Fruit fly (Drosophila melanogaster) whole organism, embryonic: ENCODE data around the gene ATPsynB.

Source experiments
- Antp ChIP-seq: fragments of 200-800 bp; sonication (Bioruptor generic); optimal IDR thresholded peaks from 3 replicates; lab custom pipeline; 2016; ENCODE audit warnings: missing biosample characterization, missing genetic modification characterization
- BEAF-32 ChIP-seq: fragments of 200-800 bp; sonication (Bioruptor generic); optimal IDR thresholded peaks from 3 replicates; lab custom pipeline; 2017; ENCODE audit warnings: missing biosample characterization, missing genetic modification characterization, mild to moderate bottlenecking, moderate library complexity, missing genetic modification reagents
- Bgb ChIP-seq: fragments of 200-800 bp; sonication (Bioruptor generic); IDR thresholded peaks from 2 replicates; pipeline ENCODE4 v1.3.6; 2022; ENCODE audit warnings: missing biosample characterization, missing genetic modification characterization; ENCODE audit not compliant: partially characterized antibody
- CG11398 ChIP-seq: fragments of 200-800 bp; sonication (Bioruptor generic); optimal IDR thresholded peaks from 2 replicates; lab custom pipeline; 2016; ENCODE audit warnings: missing biosample characterization, missing genetic modification characterization
- CG11504 ChIP-seq: fragments of 200-800 bp; sonication (Bioruptor generic); optimal IDR thresholded peaks from 3 replicates; lab custom pipeline; 2019; ENCODE audit warnings: missing biosample characterization, mild to moderate bottlenecking, missing genetic modification characterization, moderate library complexity
- CG12219 ChIP-seq: fragments of 200-800 bp; sonication (Bioruptor generic); optimal IDR thresholded peaks from 3 replicates; lab custom pipeline; 2018; ENCODE audit warnings: missing biosample characterization, mild to moderate bottlenecking, missing genetic modification characterization
- CG13424 ChIP-seq: fragments of 200-800 bp; sonication (Bioruptor generic); optimal IDR thresholded peaks from 2 replicates; lab custom pipeline; 2019; ENCODE audit warnings: missing biosample characterization, mild to moderate bottlenecking, missing genetic modification characterization, moderate library complexity
- CG13624 ChIP-seq: fragments of 200-800 bp; sonication (Bioruptor generic); optimal IDR thresholded peaks from 2 replicates; lab custom pipeline; 2016; ENCODE audit warnings: missing biosample characterization, missing genetic modification characterization
- CG17186 ChIP-seq: fragments of 200-800 bp; sonication (Bioruptor generic); optimal IDR thresholded peaks from 3 replicates; lab custom pipeline; 2017; ENCODE audit warnings: missing biosample characterization, missing genetic modification reagents, missing genetic modification characterization
- CG17359 ChIP-seq: fragments of 200-800 bp; sonication (Bioruptor generic); optimal IDR thresholded peaks from 3 replicates; lab custom pipeline; 2018; ENCODE audit warnings: missing biosample characterization, mild to moderate bottlenecking, missing genetic modification characterization, moderate library complexity
- CG2678 ChIP-seq: fragments of 200-800 bp; sonication (Bioruptor generic); optimal IDR thresholded peaks from 3 replicates; lab custom pipeline; 2019; ENCODE audit warnings: missing biosample characterization, mild to moderate bottlenecking, missing genetic modification characterization, moderate library complexity
- CG30403 ChIP-seq: fragments of 200-800 bp; sonication (Bioruptor generic); optimal IDR thresholded peaks from 3 replicates; lab custom pipeline; 2016; ENCODE audit warnings: missing biosample characterization, missing genetic modification characterization
- CG31441 ChIP-seq: fragments of 200-800 bp; sonication (Bioruptor generic); IDR thresholded peaks from 2 replicates; pipeline ENCODE4 v1.3.6; 2022; ENCODE audit warnings: missing biosample characterization, missing genetic modification characterization
- CG3163 ChIP-seq: fragments of 200-800 bp; sonication (Bioruptor generic); optimal IDR thresholded peaks from 3 replicates; lab custom pipeline; 2016; ENCODE audit warnings: missing biosample characterization, missing genetic modification characterization
- CG3847 ChIP-seq: fragments of 200-800 bp; sonication (Bioruptor generic); IDR thresholded peaks from 2 replicates; pipeline ENCODE4 v1.3.6; 2022; ENCODE audit warnings: missing biosample characterization, missing genetic modification characterization
- CG4360 ChIP-seq: fragments of 200-800 bp; sonication (Bioruptor generic); IDR thresholded peaks from 2 replicates; pipeline ENCODE4 v1.3.6; 2022; ENCODE audit warnings: missing biosample characterization, missing genetic modification characterization
- CG6791 ChIP-seq: fragments of 200-800 bp; sonication (Bioruptor generic); IDR thresholded peaks from 3 replicates; pipeline ENCODE4 v1.3.6; 2022; ENCODE audit warnings: missing biosample characterization, missing genetic modification characterization; ENCODE audit not compliant: partially characterized antibody
- CG8359 ChIP-seq: fragments of 200-800 bp; sonication (Bioruptor generic); optimal IDR thresholded peaks from 2 replicates; lab custom pipeline; 2017; ENCODE audit warnings: missing biosample characterization, mild to moderate bottlenecking, missing genetic modification characterization, borderline replicate concordance
- Chrac-16 ChIP-seq: fragments of 200-800 bp; sonication (Bioruptor generic); optimal IDR thresholded peaks from 3 replicates; lab custom pipeline; 2016; ENCODE audit warnings: missing biosample characterization, missing genetic modification characterization
- ERR ChIP-seq: fragments of 200-800 bp; sonication (Bioruptor generic); optimal IDR thresholded peaks from 2 replicates; lab custom pipeline; 2016; ENCODE audit warnings: missing biosample characterization, missing genetic modification characterization
- GATAe ChIP-seq: fragments of 200-800 bp; sonication (Bioruptor generic); conservative IDR thresholded peaks from 2 replicates; pipeline ENCODE4 v1.3.6; 2022; ENCODE audit warnings: missing biosample characterization, missing genetic modification characterization
- HLHmδ ChIP-seq: fragments of 200-800 bp; sonication (Bioruptor generic); optimal IDR thresholded peaks from 2 replicates; lab custom pipeline; 2018; ENCODE audit warnings: missing biosample characterization, mild to moderate bottlenecking, missing genetic modification characterization, moderate library complexity
- HmgZ ChIP-seq: fragments of 200-800 bp; sonication (Bioruptor generic); optimal IDR thresholded peaks from 2 replicates; lab custom pipeline; 2018; ENCODE audit warnings: missing biosample characterization, mild to moderate bottlenecking, missing genetic modification characterization
- Jarid2 ChIP-seq: fragments of 200-800 bp; sonication (Bioruptor generic); optimal IDR thresholded peaks from 3 replicates; lab custom pipeline; 2017; ENCODE audit warnings: mild to moderate bottlenecking, missing biosample characterization, missing genetic modification reagents, missing genetic modification characterization
- Nf-YA ChIP-seq: fragments of 200-800 bp; sonication (Bioruptor generic); IDR thresholded peaks from 2 replicates; pipeline ENCODE4 v1.3.6; 2022; ENCODE audit warnings: missing biosample characterization, missing genetic modification characterization
- Sin3A ChIP-seq: fragments of >200 bp; optimal IDR thresholded peaks from 2 replicates; lab custom pipeline; 2018
- Usf ChIP-seq: fragments of 200-800 bp; sonication (Bioruptor generic); optimal IDR thresholded peaks from 2 replicates; lab custom pipeline; 2017; ENCODE audit warnings: missing genotype, missing biosample characterization, missing genetic modification characterization
- Xrp1 ChIP-seq: fragments of 200-800 bp; sonication (Bioruptor generic); IDR thresholded peaks from 2 replicates; pipeline ENCODE4 v1.3.6; 2022; ENCODE audit warnings: missing biosample characterization, missing genetic modification characterization
- ash1 ChIP-seq: fragments of 200-800 bp; sonication (Bioruptor generic); optimal IDR thresholded peaks from 2 replicates; lab custom pipeline; 2018; ENCODE audit warnings: missing biosample characterization, mild to moderate bottlenecking, missing genetic modification characterization
- ato ChIP-seq: fragments of 200-800 bp; sonication (Bioruptor generic); IDR thresholded peaks from 2 replicates; pipeline ENCODE4 v1.3.6; 2022; ENCODE audit warnings: missing biosample characterization, missing genetic modification characterization; ENCODE audit not compliant: partially characterized antibody
- bcd ChIP-seq: fragments of 200-800 bp; sonication (Bioruptor generic); optimal IDR thresholded peaks from 2 replicates; lab custom pipeline; 2017; ENCODE audit warnings: missing biosample characterization, mild to moderate bottlenecking, missing genetic modification characterization
- chm ChIP-seq: fragments of 200-800 bp; sonication (Bioruptor generic); IDR thresholded peaks from 2 replicates; pipeline ENCODE4 v1.3.6; 2022; ENCODE audit warnings: missing biosample characterization, missing genetic modification characterization
- croc ChIP-seq: fragments of 200-800 bp; sonication (Bioruptor generic); conservative IDR thresholded peaks from 3 replicates; pipeline ENCODE4 v1.3.6; 2022; ENCODE audit warnings: missing biosample characterization, missing genetic modification characterization
- crol ChIP-seq: fragments of 200-800 bp; sonication (Bioruptor generic); IDR thresholded peaks from 2 replicates; pipeline ENCODE4 v1.3.6; 2022; ENCODE audit warnings: missing biosample characterization, missing genetic modification characterization
- danr ChIP-seq: fragments of 200-800 bp; sonication (Bioruptor generic); IDR thresholded peaks from 2 replicates; pipeline ENCODE4 v1.3.6; 2022; ENCODE audit warnings: missing biosample characterization, missing genetic modification characterization
- dimm ChIP-seq: fragments of 200-800 bp; sonication (Bioruptor generic); IDR thresholded peaks from 2 replicates; pipeline ENCODE4 v1.3.6; 2022; ENCODE audit warnings: missing biosample characterization, missing genetic modification characterization
- eve ChIP-seq, 2 experiments: fragments of >200 bp; optimal IDR thresholded peaks; 2 replicates each; lab custom pipeline; 2017; ENCODE audit warnings: missing biosample characterization in 2 of 2, missing genetic modification characterization in 2 of 2
- ftz-f1 ChIP-seq: fragments of 200-800 bp; sonication (Bioruptor generic); optimal IDR thresholded peaks from 2 replicates; lab custom pipeline; 2016; ENCODE audit warnings: missing biosample characterization, missing genetic modification characterization
- gro ChIP-seq: fragments of 200-800 bp; sonication (Bioruptor generic); optimal IDR thresholded peaks from 2 replicates; lab custom pipeline; 2016; ENCODE audit warnings: missing biosample characterization, missing genetic modification characterization
- gt ChIP-seq: fragments of 200-800 bp; sonication (Bioruptor generic); IDR thresholded peaks from 2 replicates; pipeline ENCODE4 v1.3.6; 2022; ENCODE audit warnings: missing biosample characterization, missing genetic modification characterization
- luna ChIP-seq: fragments of 200-800 bp; sonication (Bioruptor generic); optimal IDR thresholded peaks from 2 replicates; lab custom pipeline; 2016; ENCODE audit warnings: missing biosample characterization, missing genetic modification characterization
- nmo ChIP-seq: fragments of 200-800 bp; sonication (Bioruptor generic); optimal IDR thresholded peaks from 2 replicates; lab custom pipeline; 2018; ENCODE audit warnings: missing biosample characterization, mild to moderate bottlenecking, missing genetic modification characterization, moderate library complexity
- nom ChIP-seq: fragments of 200-800 bp; sonication (Bioruptor generic); optimal IDR thresholded peaks from 2 replicates; lab custom pipeline; 2017; ENCODE audit warnings: missing biosample characterization, missing genetic modification characterization, mild to moderate bottlenecking, moderate library complexity, missing genetic modification reagents
- p53 ChIP-seq: fragments of 200-800 bp; sonication (Bioruptor generic); optimal IDR thresholded peaks from 2 replicates; lab custom pipeline; 2016; ENCODE audit warnings: missing biosample characterization, missing genetic modification characterization
- pita ChIP-seq: fragments of 200-800 bp; sonication (Bioruptor generic); optimal IDR thresholded peaks from 2 replicates; lab custom pipeline; 2017; ENCODE audit warnings: missing biosample characterization, mild to moderate bottlenecking, missing genetic modification characterization
- pnt ChIP-seq: fragments of 200-800 bp; sonication (Bioruptor generic); optimal IDR thresholded peaks from 3 replicates; lab custom pipeline; 2016; ENCODE audit warnings: missing biosample characterization, missing genetic modification characterization
- sc ChIP-seq, 3 experiments: fragments of >200 bp in 2 of 3; fragments of 200-800 bp in 1 of 3; sonication (Bioruptor generic) in 1 of 3; optimal IDR thresholded peaks; 2 replicates in 2 of 3; 3 replicates in 1 of 3; lab custom pipeline; 2017; ENCODE audit warnings: mild to moderate bottlenecking in 1 of 3, missing biosample characterization in 1 of 3, missing genetic modification characterization in 1 of 3, missing genetic modification reagents in 1 of 3
- sima ChIP-seq: fragments of 200-800 bp; sonication (Bioruptor generic); optimal IDR thresholded peaks from 2 replicates; lab custom pipeline; 2016; ENCODE audit warnings: missing biosample characterization, missing genetic modification characterization
- tap ChIP-seq: fragments of 200-800 bp; optimal IDR thresholded peaks from 3 replicates; lab custom pipeline; 2019; ENCODE audit warnings: missing biosample characterization, mild to moderate bottlenecking, missing genetic modification characterization, moderate library complexity
- tup ChIP-seq: fragments of 200-800 bp; sonication (Bioruptor generic); optimal IDR thresholded peaks from 2 replicates; lab custom pipeline; 2016; ENCODE audit warnings: missing biosample characterization, mild to moderate bottlenecking, missing genetic modification characterization, moderate library complexity

Gene ATPsynB

DNA sequence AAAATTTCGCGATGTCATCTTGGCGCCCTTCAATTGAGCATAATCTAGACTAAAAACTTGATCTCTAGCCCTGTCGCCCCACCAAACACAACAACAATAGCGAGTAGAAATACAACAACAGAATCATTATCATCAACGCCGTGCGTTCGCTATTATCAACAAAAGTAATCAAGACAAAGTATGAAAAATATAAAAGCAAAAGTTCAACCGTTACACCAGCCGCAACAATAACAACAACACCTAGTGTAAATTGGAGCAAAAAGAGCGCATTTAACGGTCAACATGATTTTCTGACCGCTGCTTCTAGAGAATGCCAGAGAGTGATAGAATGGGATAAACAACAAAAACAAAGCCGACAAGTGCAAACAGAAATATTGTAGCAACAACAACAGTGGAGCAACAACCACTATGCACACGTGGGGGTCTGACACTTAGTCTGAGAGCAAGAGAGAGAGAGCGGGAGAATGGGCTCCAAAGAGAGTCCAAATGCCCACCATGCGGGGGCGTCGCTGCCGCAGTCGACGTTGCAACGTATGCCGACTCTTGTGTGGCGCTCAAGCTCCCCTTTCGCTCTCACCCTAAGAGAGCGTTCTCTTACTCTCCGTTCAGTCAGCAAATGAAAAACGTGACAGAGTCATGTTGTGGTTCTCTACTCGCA is 37.4 kb upstream of the ATPsynB start (continued):
- TF ChIP-seq nom (peak; percentile 20), CG8359 (GFP tag; lab: Kevin White, UChicago) (no peak), ato (GFP tag; lab: Robert Waterston, UW) (no peak), Chrac-16 (no peak), gt (GFP tag; lab: Robert Waterston, UW) (no peak), ftz-f1 (GFP tag; lab: Kevin White, UChicago) (no peak), CG31441 (GFP tag; lab: Robert Waterston, UW) (no peak), sima (no peak), CG2678 (tag; lab: Kevin White, UChicago) (no peak), CG13424 (tag; lab: Kevin White, UChicago) (no peak), bcd (no peak), gro (GFP tag; lab: Kevin White, UChicago) (no peak), tup (no peak), sc (optimal IDR thresholded peaks at IDR 0.05; lab: Kevin White, UChicago) (no peak), sc (GFP tag; optimal IDR thresholded peaks at IDR 0.05; lab: Kevin White, UChicago) (no peak), tap (tag; lab: Kevin White, UChicago) (no peak), ash1 (GFP tag; lab: Kevin White, UChicago) (no peak), Bgb (GFP tag; lab: Robert Waterston, UW) (peak; percentile 25; the same call in 1 of the 2 replicates), CG11504 (tag; lab: Kevin White, UChicago) (no peak), CG11398 (GFP tag; lab: Kevin White, UChicago) (no peak), Sin3A (lab: Kevin White, UChicago) (no peak), CG4360 (GFP tag; lab: Robert Waterston, UW) (peak; percentile 98), eve (GFP tag; optimal IDR thresholded peaks at IDR 0.05; lab: Kevin White, UChicago) (peak in 1 of 2 experiments; percentile 83), CG30403 (no peak), dimm (GFP tag; lab: Robert Waterston, UW) (no peak), CG3163 (GFP tag; lab: Kevin White, UChicago) (peak; percentile 98), crol (no peak), CG6791 (GFP tag; lab: Robert Waterston, UW) (no peak), danr (GFP tag; lab: Robert Waterston, UW) (no peak), HLHmδ (GFP tag; lab: Kevin White, UChicago) (peak; percentile 66), ERR (GFP tag; lab: Kevin White, UChicago) (no peak), GATAe (GFP tag; lab: Robert Waterston, UW) (no peak), croc (GFP tag; lab: Robert Waterston, UW) (no peak), Antp (no peak), BEAF-32 (GFP tag; lab: Kevin White, UChicago) (no peak), CG17186 (GFP tag; lab: Kevin White, UChicago) (no peak), HmgZ (tag; lab: Kevin White, UChicago) (no peak), pnt (GFP tag; lab: Kevin White, UChicago) (no peak), Xrp1 (peak; percentile 7; the same call in 1 of the 2 replicates), Usf (no peak), Nf-YA (GFP tag; lab: Robert Waterston, UW) (no peak), p53 (GFP tag; lab: Kevin White, UChicago) (no peak), Jarid2 (GFP tag; lab: Kevin White, UChicago) (no peak), nmo (no peak), chm (GFP tag; lab: Robert Waterston, UW) (no peak), CG3847 (GFP tag; lab: Robert Waterston, UW) (no peak), pita (GFP tag; lab: Kevin White, UChicago) (no peak), CG12219 (peak; percentile 14), CG13624 (GFP tag; lab: Kevin White, UChicago) (no peak), luna (no peak), CG17359 (tag; lab: Kevin White, UChicago) (no peak)
